Worm (Caenorhabditis elegans): ENCODE results near the gene ntl-3.

The ntl-3 gene

DNA sequence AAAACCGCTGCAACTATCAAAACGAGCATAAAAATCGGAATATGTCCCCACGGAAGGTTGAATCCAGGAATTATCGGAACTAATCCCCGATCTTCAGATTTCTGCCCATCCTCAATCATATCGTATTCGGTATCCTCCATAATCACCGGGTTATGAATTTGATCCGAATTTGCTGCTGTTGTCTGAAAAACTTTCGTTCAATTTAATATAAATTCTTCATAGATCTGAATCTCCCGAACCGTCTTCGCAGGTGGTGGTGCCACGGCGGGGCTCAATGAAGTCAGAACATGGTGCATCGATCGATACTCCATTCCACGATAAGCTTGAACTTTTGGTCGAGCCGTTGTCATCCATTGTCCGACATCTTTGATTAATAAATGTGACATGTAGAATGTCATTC lies 10.6 kb upstream of the ntl-3 start:
- TF ChIP-seq nhr-28 (tag; optimal IDR thresholded peaks at IDR 0.05) (no peak), efl-1 (optimal IDR thresholded peaks at IDR 0.05) (no peak), efl-1 (GFP tag; optimal IDR thresholded peaks at IDR 0.05 in 1 of 2) (peak in 1 of 2 experiments; percentile 91)

DNA sequence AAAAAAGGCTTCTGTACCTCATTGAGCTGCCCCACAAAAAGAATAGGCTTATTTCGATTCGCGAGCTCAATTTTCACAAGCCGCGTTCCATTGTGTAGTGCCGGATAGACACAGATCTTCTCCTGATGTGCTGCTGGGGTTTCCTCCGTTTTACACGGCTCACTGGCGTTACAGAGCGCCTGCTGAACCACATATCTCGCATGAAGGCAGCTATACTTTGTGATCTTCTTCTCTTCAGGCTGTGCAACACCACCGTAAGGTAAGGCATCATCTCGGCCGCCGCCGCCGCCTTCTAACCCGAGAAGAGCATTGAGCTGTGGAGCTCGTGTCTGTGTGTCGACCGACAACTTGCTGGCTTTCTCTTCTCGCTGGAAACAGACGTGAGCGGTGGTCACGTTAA lies 7.3 kb upstream of the ntl-3 start:
- TF ChIP-seq xbp-1 (tag; optimal IDR thresholded peaks at IDR 0.05) (no peak), mab-9 (GFP tag; IDR thresholded peaks at IDR 0.05) (no peak), aha-1 (tag; optimal IDR thresholded peaks at IDR 0.05) (no peak), aly-2 (tag; optimal IDR thresholded peaks at IDR 0.05) (no peak), fkh-4 (tag; optimal IDR thresholded peaks at IDR 0.05; ENCODE audit: borderline replicate concordance) (no peak), grh-1 (GFP tag; IDR thresholded peaks at IDR 0.05) (no peak), lin-13 (GFP tag; optimal IDR thresholded peaks at IDR 0.05) (no peak), elt-3 (tag; optimal IDR thresholded peaks at IDR 0.05) (no peak), isw-1 (GFP tag; IDR thresholded peaks at IDR 0.05) (no peak), alr-1 (tag; optimal IDR thresholded peaks at IDR 0.05; ENCODE audit: borderline replicate concordance) (no peak), hpl-2 (GFP tag; optimal IDR thresholded peaks at IDR 0.05) (no peak), egl-13 (tag; optimal IDR thresholded peaks at IDR 0.05) (no peak), tlp-1 (tag; optimal IDR thresholded peaks at IDR 0.05) (no peak), irx-1 (tag; optimal IDR thresholded peaks at IDR 0.05) (no peak), C16A3.4 (tag; optimal IDR thresholded peaks at IDR 0.05) (no peak)

DNA sequence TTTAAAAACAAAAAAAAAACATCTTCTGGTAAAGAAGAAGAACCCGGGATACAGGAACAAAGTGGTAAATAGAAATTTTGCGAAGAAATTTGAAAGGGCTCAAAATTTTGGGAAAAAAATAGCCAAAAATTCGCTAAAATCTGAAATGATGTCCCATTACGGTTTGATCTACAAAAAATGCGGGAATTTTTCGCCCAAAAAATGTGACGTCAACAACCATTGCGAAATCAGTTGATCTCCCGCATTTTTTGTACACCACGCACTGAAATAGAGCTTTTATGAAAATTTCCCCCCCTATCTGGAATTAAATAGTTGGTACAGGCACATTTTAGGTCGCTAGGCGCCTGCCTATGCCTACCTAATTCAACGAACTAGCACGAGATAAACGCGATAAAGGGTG lies 3.3 kb upstream of the ntl-3 start:
- TF ChIP-seq Y116A8C.19 (tag; optimal IDR thresholded peaks at IDR 0.05; ENCODE audit: borderline replicate concordance) (no peak), lin-39 (tag; optimal IDR thresholded peaks at IDR 0.05) (no peak), nhr-77 (tag; optimal IDR thresholded peaks at IDR 0.05) (no peak), efl-1 (optimal IDR thresholded peaks at IDR 0.05) (no peak), efl-1 (GFP tag; optimal IDR thresholded peaks at IDR 0.05 in 1 of 2) (no peak), fkh-8 (tag; optimal IDR thresholded peaks at IDR 0.05) (no peak), ztf-11 (tag; optimal IDR thresholded peaks at IDR 0.05) (no peak), hlh-17 (GFP tag; optimal IDR thresholded peaks at IDR 0.05; ENCODE audit: borderline replicate concordance) (no peak), nhr-28 (tag; optimal IDR thresholded peaks at IDR 0.05) (no peak), pqm-1 (tag; optimal IDR thresholded peaks at IDR 0.05) (no peak), ceh-63 (GFP tag; optimal IDR thresholded peaks at IDR 0.05) (no peak), nhr-76 (tag; optimal IDR thresholded peaks at IDR 0.05) (no peak), ces-1 (GFP tag; optimal IDR thresholded peaks at IDR 0.05) (no peak), sptf-1 (tag; optimal IDR thresholded peaks at IDR 0.05) (no peak), ceh-90 (tag; optimal IDR thresholded peaks at IDR 0.05) (no peak), unc-98 (GFP tag; IDR thresholded peaks at IDR 0.05) (no peak), pax-3 (tag; optimal IDR thresholded peaks at IDR 0.05) (no peak), nhr-11 (tag; optimal IDR thresholded peaks at IDR 0.05) (no peak)

DNA sequence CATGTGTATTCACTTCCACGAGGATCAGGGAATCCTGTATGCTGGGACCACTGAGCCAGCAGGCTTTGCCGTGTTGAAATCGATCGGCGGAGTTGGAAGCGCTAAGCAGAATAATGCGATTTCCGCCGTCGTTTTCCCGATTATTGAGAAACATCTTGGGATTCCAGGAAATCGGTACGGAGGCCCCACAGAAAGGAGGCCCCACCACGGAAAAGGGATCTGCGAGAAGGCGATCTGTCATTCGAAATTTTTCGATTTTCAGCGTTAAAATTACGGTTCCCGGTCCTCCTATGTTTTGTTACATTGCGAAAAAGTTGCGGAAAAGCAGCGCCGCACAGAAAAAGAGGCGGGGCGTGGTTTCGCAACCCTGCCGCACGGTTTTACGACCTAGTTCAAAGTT lies 2.1 kb upstream of the ntl-3 start:
- TF ChIP-seq nhr-85 (tag) (peak; percentile 29), nhr-237 (tag; optimal IDR thresholded peaks at IDR 0.05) (no peak)

DNA sequence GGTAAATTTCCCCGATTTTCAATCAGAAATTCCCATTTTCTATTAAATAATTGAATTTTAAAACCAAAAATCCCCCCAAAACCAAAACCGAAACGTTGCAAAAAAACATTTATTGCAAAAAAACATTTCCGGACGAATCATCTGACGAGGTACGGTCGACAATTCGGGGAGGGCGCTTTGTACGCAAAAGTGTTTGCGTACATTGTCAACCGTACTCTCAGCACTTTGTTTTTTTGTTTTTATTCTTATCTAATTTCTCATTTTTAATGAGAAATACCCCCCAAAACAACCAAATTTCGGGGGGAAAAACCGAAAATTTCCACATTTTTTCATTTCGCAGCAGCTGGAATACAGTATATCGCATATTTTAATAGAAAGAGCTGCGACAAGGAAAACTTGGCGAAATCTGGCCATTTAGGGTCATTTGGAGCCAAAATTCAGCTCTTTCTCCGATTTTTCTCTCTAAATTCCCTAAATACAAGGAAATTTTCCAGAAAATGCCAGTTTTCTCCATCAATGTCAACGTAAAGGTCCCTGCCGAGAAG lies 1.5 kb upstream of the ntl-3 start, which contains the start of gene mif-1:
Gene mif-1, plus strand, starts transcription at position 495 of the 545 bp plus-strand sequence.
- TF ChIP-seq fkh-8 (tag; optimal IDR thresholded peaks at IDR 0.05) (peak; percentile 21), lin-35 (GFP tag; optimal IDR thresholded peaks at IDR 0.05) (peak; percentile 61 to 75), xbp-1 (tag; optimal IDR thresholded peaks at IDR 0.05) (peak; percentile 10), nhr-85 (tag) (no peak), dsc-1 (tag; optimal IDR thresholded peaks at IDR 0.05) (no peak), snu-23 (GFP tag; optimal IDR thresholded peaks at IDR 0.05) (peak; percentile 50), skn-1 (tag; optimal IDR thresholded peaks at IDR 0.05) (peak; percentile 69), ceh-82 (tag; optimal IDR thresholded peaks at IDR 0.05) (peak in 1 of 3 experiments; percentile 46), pag-3 (tag; optimal IDR thresholded peaks at IDR 0.05; ENCODE audit: borderline replicate concordance, insufficient read depth) (peak; percentile 20), mep-1 (tag; optimal IDR thresholded peaks at IDR 0.05) (peak; percentile 44), blmp-1 (tag; optimal IDR thresholded peaks at IDR 0.05) (peak; percentile 1), efl-1 (optimal IDR thresholded peaks at IDR 0.05) (peak; percentile 40 to 56), efl-1 (GFP tag; optimal IDR thresholded peaks at IDR 0.05 in 1 of 2) (peak; percentile 57 to 86), elt-2 (tag; optimal IDR thresholded peaks at IDR 0.05) (no peak), ceh-63 (GFP tag; optimal IDR thresholded peaks at IDR 0.05) (no peak), Y116A8C.19 (tag; optimal IDR thresholded peaks at IDR 0.05; ENCODE audit: borderline replicate concordance) (no peak), lin-39 (tag; optimal IDR thresholded peaks at IDR 0.05) (no peak), unc-62 (GFP tag; optimal IDR thresholded peaks at IDR 0.05) (no peak), elt-3 (tag; optimal IDR thresholded peaks at IDR 0.05) (peak in 1 of 6 experiments; percentile 67), lin-13 (GFP tag; optimal IDR thresholded peaks at IDR 0.05) (no peak), sox-4 (tag; optimal IDR thresholded peaks at IDR 0.05) (no peak)

All from whole organism, L1 larva.